Fruit fly (Drosophila melanogaster) whole organism, embryonic: ENCODE results near the gene CG13921.

Experiments used
- CG11560 ChIP-seq: fragments of 200-800 bp; sonication (Bioruptor generic); IDR thresholded peaks from 3 replicates; pipeline ENCODE4 v1.3.6; 2022; ENCODE audit warnings: missing biosample characterization, missing genetic modification characterization
- CG13287 ChIP-seq: fragments of 200-800 bp; sonication (Bioruptor generic); IDR thresholded peaks from 2 replicates; pipeline ENCODE4 v1.3.6; 2022; ENCODE audit warnings: missing biosample characterization, missing genetic modification characterization; ENCODE audit not compliant: partially characterized antibody
- CG17328 ChIP-seq: fragments of 200-800 bp; sonication (Bioruptor generic); IDR thresholded peaks from 2 replicates; pipeline ENCODE4 v1.3.6; 2022; ENCODE audit warnings: missing biosample characterization, missing genetic modification characterization
- CG17361 ChIP-seq: fragments of 200-800 bp; sonication (Bioruptor generic); IDR thresholded peaks from 3 replicates; pipeline ENCODE4 v1.3.6; 2022; ENCODE audit warnings: missing biosample characterization, missing genetic modification characterization
- CG18262 ChIP-seq: fragments of 200-800 bp; optimal IDR thresholded peaks from 3 replicates; lab custom pipeline; 2019; ENCODE audit warnings: missing biosample characterization, mild to moderate bottlenecking, missing genetic modification characterization, moderate library complexity
- CG2120 ChIP-seq: fragments of 200-800 bp; sonication (Bioruptor generic); optimal IDR thresholded peaks from 3 replicates; lab custom pipeline; 2016; ENCODE audit warnings: missing biosample characterization, missing genetic modification characterization
- CG2712 ChIP-seq: fragments of 200-800 bp; optimal IDR thresholded peaks from 3 replicates; lab custom pipeline; 2019; ENCODE audit warnings: missing biosample characterization, mild to moderate bottlenecking, missing genetic modification characterization, moderate library complexity
- CG31388 ChIP-seq: fragments of 200-800 bp; sonication (Bioruptor generic); optimal IDR thresholded peaks from 2 replicates; lab custom pipeline; 2016; ENCODE audit warnings: missing biosample characterization, missing genetic modification characterization
- CG3281 ChIP-seq: fragments of 200-800 bp; sonication (Bioruptor generic); optimal IDR thresholded peaks from 3 replicates; lab custom pipeline; 2017; ENCODE audit warnings: missing biosample characterization, mild to moderate bottlenecking, missing genetic modification characterization
- CG34376 ChIP-seq: fragments of 200-800 bp; sonication (Bioruptor generic); optimal IDR thresholded peaks from 2 replicates; lab custom pipeline; 2018; ENCODE audit warnings: missing biosample characterization, mild to moderate bottlenecking, missing genetic modification characterization
- CG4854 ChIP-seq: fragments of 200-800 bp; sonication (Bioruptor generic); optimal IDR thresholded peaks from 2 replicates; lab custom pipeline; 2016; ENCODE audit warnings: missing biosample characterization, missing genetic modification characterization, inconsistent platforms
- CG5180 ChIP-seq: fragments of 200-800 bp; sonication (Bioruptor generic); optimal IDR thresholded peaks from 3 replicates; lab custom pipeline; 2017; ENCODE audit warnings: missing biosample characterization, missing genetic modification characterization, mild to moderate bottlenecking, moderate library complexity, missing genetic modification reagents
- CG7839 ChIP-seq: fragments of 200-800 bp; sonication (Bioruptor generic); optimal IDR thresholded peaks from 3 replicates; lab custom pipeline; 2018; ENCODE audit warnings: missing biosample characterization, mild to moderate bottlenecking, missing genetic modification characterization, moderate library complexity
- CG8290 ChIP-seq, 3 experiments: fragments of 200-800 bp; sonication (Bioruptor generic); optimal IDR thresholded peaks; 2 replicates each; lab custom pipeline; 2016 to 2019; ENCODE audit warnings: missing biosample characterization in 3 of 3, missing genetic modification characterization in 3 of 3, mild to moderate bottlenecking in 2 of 3, moderate library complexity in 1 of 3
- CG9876 ChIP-seq: fragments of 200-800 bp; sonication (Bioruptor generic); optimal IDR thresholded peaks from 2 replicates; lab custom pipeline; 2016; ENCODE audit warnings: missing biosample characterization, missing genetic modification characterization
- CG9932 ChIP-seq: fragments of 200-800 bp; sonication (Bioruptor generic); IDR thresholded peaks from 2 replicates; pipeline ENCODE4 v1.3.6; 2022; ENCODE audit warnings: missing biosample characterization, missing genetic modification characterization
- CHES-1-like ChIP-seq: fragments of 200-800 bp; sonication (Bioruptor generic); optimal IDR thresholded peaks from 2 replicates; lab custom pipeline; 2016; ENCODE audit warnings: missing biosample characterization, missing genetic modification characterization
- Deaf1 ChIP-seq: fragments of 200-800 bp; optimal IDR thresholded peaks from 3 replicates; lab custom pipeline; 2019; ENCODE audit warnings: missing biosample characterization, mild to moderate bottlenecking, missing genetic modification characterization, moderate library complexity
- Dfd ChIP-seq, 2 experiments: fragments of >200 bp; optimal IDR thresholded peaks; 2 replicates each; lab custom pipeline; 2017; ENCODE audit warnings: missing biosample characterization in 2 of 2, missing genetic modification characterization in 2 of 2
- E2f2 ChIP-seq: fragments of 200-800 bp; sonication (Bioruptor generic); IDR thresholded peaks from 2 replicates; pipeline ENCODE4 v1.3.6; 2022; ENCODE audit warnings: missing biosample characterization, missing genetic modification characterization
- Elba2 ChIP-seq: fragments of 200-800 bp; sonication (Bioruptor generic); optimal IDR thresholded peaks from 3 replicates; lab custom pipeline; 2016; ENCODE audit warnings: missing biosample characterization, missing genetic modification characterization
- Fer3 ChIP-seq: fragments of 200-800 bp; sonication (Bioruptor generic); optimal IDR thresholded peaks from 2 replicates; lab custom pipeline; 2018; ENCODE audit warnings: missing biosample characterization, mild to moderate bottlenecking, missing genetic modification characterization, moderate library complexity
- H2.0 ChIP-seq: fragments of 200-800 bp; sonication (Bioruptor generic); IDR thresholded peaks from 2 replicates; pipeline ENCODE4 v1.3.6; 2022; ENCODE audit warnings: missing biosample characterization, missing genetic modification characterization
- HmgZ ChIP-seq: fragments of 200-800 bp; sonication (Bioruptor generic); optimal IDR thresholded peaks from 2 replicates; lab custom pipeline; 2018; ENCODE audit warnings: missing biosample characterization, mild to moderate bottlenecking, missing genetic modification characterization
- Hr51 ChIP-seq, 2 experiments: fragments of 200-800 bp; sonication (Bioruptor generic); optimal IDR thresholded peaks; 2 replicates in 1 of 2; 3 replicates in 1 of 2; lab custom pipeline; 2016 to 2018; ENCODE audit warnings: missing biosample characterization in 2 of 2, missing genetic modification characterization in 2 of 2, mild to moderate bottlenecking in 1 of 2, moderate library complexity in 1 of 2
- Med ChIP-seq: fragments of 200-800 bp; sonication (Bioruptor generic); peaks from one replicate; lab custom pipeline; 2016; ENCODE audit warnings: missing biosample characterization, missing genetic modification characterization, mild to moderate bottlenecking, inconsistent platforms, moderate library complexity
- PHDP ChIP-seq: fragments of 200-800 bp; sonication (Bioruptor generic); optimal IDR thresholded peaks from 3 replicates; lab custom pipeline; 2018; ENCODE audit warnings: missing biosample characterization, mild to moderate bottlenecking, missing genetic modification characterization, moderate library complexity
- Pdp1 ChIP-seq, 2 experiments: fragments of 200-800 bp; sonication (Bioruptor generic); optimal IDR thresholded peaks; 3 replicates each; lab custom pipeline; 2016; ENCODE audit warnings: missing biosample characterization in 2 of 2, missing genetic modification characterization in 2 of 2, mild to moderate bottlenecking in 1 of 2, moderate library complexity in 1 of 2
- Ravus ChIP-seq: fragments of 200-800 bp; sonication (Bioruptor generic); IDR thresholded peaks from 2 replicates; pipeline ENCODE4 v1.3.6; 2022; ENCODE audit warnings: missing biosample characterization, missing genetic modification characterization
- Six4 ChIP-seq: fragments of 200-800 bp; sonication (Bioruptor generic); optimal IDR thresholded peaks from 2 replicates; lab custom pipeline; 2016; ENCODE audit warnings: missing biosample characterization, missing genetic modification characterization
- Xrp1 ChIP-seq: fragments of 200-800 bp; sonication (Bioruptor generic); IDR thresholded peaks from 2 replicates; pipeline ENCODE4 v1.3.6; 2022; ENCODE audit warnings: missing biosample characterization, missing genetic modification characterization
- caup ChIP-seq: fragments of 200-800 bp; sonication (Bioruptor generic); optimal IDR thresholded peaks from 3 replicates; lab custom pipeline; 2017; ENCODE audit warnings: missing biosample characterization, mild to moderate bottlenecking, missing genetic modification characterization, moderate library complexity; ENCODE audit not compliant: severe bottlenecking
- dmrt11E ChIP-seq: fragments of 200-800 bp; sonication (Bioruptor generic); optimal IDR thresholded peaks from 3 replicates; lab custom pipeline; 2018; ENCODE audit warnings: missing biosample characterization, mild to moderate bottlenecking, missing genetic modification characterization, moderate library complexity
- dmrt99B ChIP-seq: fragments of 200-800 bp; sonication (Bioruptor generic); optimal IDR thresholded peaks from 2 replicates; lab custom pipeline; 2018; ENCODE audit warnings: missing biosample characterization, mild to moderate bottlenecking, missing genetic modification characterization, moderate library complexity
- exex ChIP-seq: fragments of 200-800 bp; sonication (Bioruptor generic); optimal IDR thresholded peaks from 4 replicates; lab custom pipeline; 2018; ENCODE audit warnings: missing biosample characterization, mild to moderate bottlenecking, missing genetic modification characterization, moderate library complexity
- gfzf ChIP-seq: fragments of 200-800 bp; sonication (Bioruptor generic); optimal IDR thresholded peaks from 2 replicates; lab custom pipeline; 2016; ENCODE audit warnings: missing biosample characterization, mild to moderate bottlenecking, missing genetic modification characterization, moderate library complexity
- ham ChIP-seq: fragments of 200-800 bp; sonication (Bioruptor generic); IDR thresholded peaks from 2 replicates; pipeline ENCODE4 v1.3.6; 2022; ENCODE audit warnings: missing biosample characterization, missing genetic modification characterization
- her ChIP-seq: fragments of 200-800 bp; sonication (Bioruptor generic); optimal IDR thresholded peaks from 2 replicates; lab custom pipeline; 2016; ENCODE audit warnings: missing biosample characterization, missing genetic modification characterization
- insv ChIP-seq, 2 experiments: fragments of 200-800 bp; sonication (Bioruptor generic); optimal IDR thresholded peaks; 3 replicates each; lab custom pipeline; 2016 to 2018; ENCODE audit warnings: missing biosample characterization in 2 of 2, missing genetic modification characterization in 2 of 2
- inv ChIP-seq: fragments of 200-800 bp; sonication (Bioruptor generic); IDR thresholded peaks from 2 replicates; pipeline ENCODE4 v1.3.6; 2022; ENCODE audit warnings: missing biosample characterization, missing genetic modification characterization; ENCODE audit not compliant: partially characterized antibody
- mirr ChIP-seq: fragments of 200-800 bp; sonication (Bioruptor generic); optimal IDR thresholded peaks from 3 replicates; lab custom pipeline; 2018; ENCODE audit warnings: missing biosample characterization, mild to moderate bottlenecking, missing genetic modification characterization
- nau ChIP-seq: fragments of 200-800 bp; sonication (Bioruptor generic); optimal IDR thresholded peaks from 3 replicates; lab custom pipeline; 2017; ENCODE audit warnings: missing biosample characterization, mild to moderate bottlenecking, missing genetic modification characterization, missing genetic modification reagents
- oc ChIP-seq: fragments of 200-800 bp; sonication (Bioruptor generic); optimal IDR thresholded peaks from 2 replicates; lab custom pipeline; 2018; ENCODE audit warnings: missing biosample characterization, mild to moderate bottlenecking, missing genetic modification characterization, moderate library complexity
- odd ChIP-seq: fragments of 200-800 bp; sonication (Bioruptor generic); optimal IDR thresholded peaks from 2 replicates; lab custom pipeline; 2017; ENCODE audit warnings: missing biosample characterization, mild to moderate bottlenecking, missing genetic modification characterization
- run ChIP-seq: fragments of 200-800 bp; sonication (Bioruptor generic); optimal IDR thresholded peaks from 3 replicates; lab custom pipeline; 2018; ENCODE audit warnings: missing biosample characterization, mild to moderate bottlenecking, missing genetic modification characterization
- so ChIP-seq: fragments of 200-800 bp; sonication (Bioruptor generic); IDR thresholded peaks from 3 replicates; pipeline ENCODE4 v1.3.6; 2022; ENCODE audit warnings: missing biosample characterization, missing genetic modification characterization
- unpg ChIP-seq: fragments of 200-800 bp; sonication (Bioruptor generic); optimal IDR thresholded peaks from 3 replicates; lab custom pipeline; 2018; ENCODE audit warnings: missing biosample characterization, mild to moderate bottlenecking, missing genetic modification characterization, moderate library complexity
- wdn ChIP-seq: fragments of 200-800 bp; sonication (Bioruptor generic); IDR thresholded peaks from 2 replicates; pipeline ENCODE4 v1.3.6; 2022; ENCODE audit warnings: missing biosample characterization, missing genetic modification characterization

Gene CG13921

dm6 chr3L:1735603-1736002 lies 11.1 kb upstream of the CG13921 start, which contains the start of gene Oseg4 (continued):
- no peak for TF ChIP-seq CG2712 (tag; lab: Kevin White, UChicago)
- no peak for TF ChIP-seq nau (GFP tag; lab: Kevin White, UChicago)
- no peak for TF ChIP-seq insv (GFP tag; optimal IDR thresholded peaks at IDR 0.05; lab: Kevin White, UChicago)
- peak; percentile 72 for TF ChIP-seq E2f2 (GFP tag; lab: Robert Waterston, UW)
- no peak for TF ChIP-seq Ravus (GFP tag; lab: Robert Waterston, UW)

dm6 chr3L:1737898-1738322 lies 8.8 kb upstream of the CG13921 start, which contains the start of gene PIG-Wb:
Gene PIG-Wb (minus strand): TSS chr3L:1738106.
- TF ChIP-seq ham (GFP tag; lab: Robert Waterston, UW) = no peak
- TF ChIP-seq Hr51 (GFP tag; optimal IDR thresholded peaks at IDR 0.05; lab: Kevin White, UChicago) = peak in 1 of 2 experiments; percentile 26
- TF ChIP-seq PHDP (tag; lab: Kevin White, UChicago) = peak; percentile 34
- TF ChIP-seq run (tag; lab: Kevin White, UChicago) = no peak
- TF ChIP-seq CG5180 (GFP tag; lab: Kevin White, UChicago) = peak; percentile 1
- TF ChIP-seq inv (GFP tag; lab: Robert Waterston, UW) = no peak
- TF ChIP-seq CG18262 = no peak
- TF ChIP-seq wdn (GFP tag; lab: Robert Waterston, UW) = no peak
- peak; percentile 32 for TF ChIP-seq HmgZ (tag; lab: Kevin White, UChicago)
- peak; percentile 20 for TF ChIP-seq CG2120
- TF ChIP-seq CG17361 (GFP tag; lab: Robert Waterston, UW) = no peak
- TF ChIP-seq CG7839 (tag; lab: Kevin White, UChicago) = peak; percentile 1
- no peak for TF ChIP-seq Elba2
- no peak for TF ChIP-seq oc (tag; lab: Kevin White, UChicago)
- TF ChIP-seq CG3281 (GFP tag; lab: Kevin White, UChicago) = peak; percentile 33
- peak; percentile 91 for TF ChIP-seq CG34376 (GFP tag; lab: Kevin White, UChicago)
- TF ChIP-seq odd (GFP tag; lab: Kevin White, UChicago) = peak; percentile 2
- no peak for TF ChIP-seq so (GFP tag; lab: Robert Waterston, UW)
- no peak for TF ChIP-seq CG11560
- no peak for TF ChIP-seq Dfd (GFP tag; optimal IDR thresholded peaks at IDR 0.05; lab: Kevin White, UChicago)
- peak in 1 of 2 experiments; percentile 15 for TF ChIP-seq Pdp1 (GFP tag; optimal IDR thresholded peaks at IDR 0.05; lab: Kevin White, UChicago)
- TF ChIP-seq Deaf1 (tag; lab: Kevin White, UChicago) = peak; percentile 58
- TF ChIP-seq CHES-1-like (GFP tag; lab: Kevin White, UChicago) = no peak
- TF ChIP-seq mirr (GFP tag; lab: Kevin White, UChicago) = peak; percentile 90
- no peak for TF ChIP-seq CG13287 (GFP tag; lab: Robert Waterston, UW)
- TF ChIP-seq CG8290 (GFP tag; optimal IDR thresholded peaks at IDR 0.05; lab: Kevin White, UChicago) = no peak
- peak in 1 of 2 experiments; percentile 50 for TF ChIP-seq CG8290 (tag; optimal IDR thresholded peaks at IDR 0.05; lab: Kevin White, UChicago)
- TF ChIP-seq caup (GFP tag; lab: Kevin White, UChicago) = peak; percentile 35
- no peak for TF ChIP-seq gfzf
- TF ChIP-seq CG4854 (GFP tag; lab: Kevin White, UChicago) = no peak
- TF ChIP-seq CG17328 (GFP tag; lab: Robert Waterston, UW) = no peak
- TF ChIP-seq insv (GFP tag; optimal IDR thresholded peaks at IDR 0.05; lab: Kevin White, UChicago) = no peak
- TF ChIP-seq H2.0 (GFP tag; lab: Robert Waterston, UW) = peak; percentile 21; the same call in 1 of the 2 replicates
- TF ChIP-seq dmrt11E = no peak
- peak; percentile 88 for TF ChIP-seq exex (tag; lab: Kevin White, UChicago)
- no peak for TF ChIP-seq Fer3
- TF ChIP-seq Xrp1 (GFP tag; lab: Robert Waterston, UW) = no peak
- no peak for TF ChIP-seq CG9932
- no peak for TF ChIP-seq her
- peak; percentile 3 for TF ChIP-seq unpg (GFP tag; lab: Kevin White, UChicago)
- peak; percentile 24 for TF ChIP-seq dmrt99B (tag; lab: Kevin White, UChicago)
- TF ChIP-seq Med (GFP tag; lab: Kevin White, UChicago) = peak; percentile 45
- TF ChIP-seq Six4 = no peak
- no peak for TF ChIP-seq CG9876 (GFP tag; lab: Kevin White, UChicago)
- no peak for TF ChIP-seq CG31388 (GFP tag; lab: Kevin White, UChicago)
